Worm (Caenorhabditis elegans) whole organism, L2 larva: ENCODE results near the gene tre-2.

Experiments used
- lin-11 ChIP-seq: fragments of 150-350 bp; sonication (generic microtip); optimal IDR thresholded peaks from 2 replicates; lab custom pipeline; 2014; ENCODE audit warnings: missing biosample characterization, missing genetic modification characterization, inconsistent platforms, mixed read lengths
- unc-62 ChIP-seq: fragments of 150-350 bp; optimal IDR thresholded peaks from 2 replicates; lab custom pipeline; 2014; ENCODE audit warnings: missing biosample characterization, missing genetic modification reagents, missing genetic modification characterization

ce11 chrIV:6879666-6880210 lies 3.5 kb downstream of the tre-2 start:
- TF ChIP-seq lin-11 (tag; lab: Kevin White, UChicago) (no peak), unc-62 (no peak)
